Worm (Caenorhabditis elegans) whole organism, dauer: ENCODE data around the gene C18D11.7.

Experiments used
- unc-62 ChIP-seq: sonication (generic microtip); optimal IDR thresholded peaks from 2 replicates; lab custom pipeline; 2017; ENCODE audit warnings: missing biosample characterization, missing genetic modification reagents, missing genetic modification characterization

C18D11.7 gene

ce11 chrIII:11806695-11807094 is at the start of gene C18D11.7:
Gene C18D11.7 (minus strand): TSS chrIII:11806795.
- no peak for TF ChIP-seq unc-62

- no peak for TF ChIP-seq unc-62
These were observed 46.9 kb upstream of the C18D11.7 start for ce11 chrIII:11853533-11853932.

ce11 chrIII:11849590-11849989 is 43.0 kb upstream of the C18D11.7 start:
- no peak for TF ChIP-seq unc-62

- no peak for TF ChIP-seq unc-62
These were observed 41.7 kb upstream of the C18D11.7 start for ce11 chrIII:11848317-11848716.

ce11 chrIII:11847658-11848202 is 41.1 kb upstream of the C18D11.7 start, which contains the start of gene mif-1:
Gene mif-1 (plus strand): TSS chrIII:11848152.
- no peak for TF ChIP-seq unc-62

- no peak for TF ChIP-seq unc-62
These were observed 40.4 kb upstream of the C18D11.7 start for ce11 chrIII:11847014-11847413.

- no peak for TF ChIP-seq unc-62
These were observed 39.8 kb upstream of the C18D11.7 start, which contains the start of gene ntl-3 for ce11 chrIII:11846365-11846764. Gene ntl-3 (minus strand): TSS chrIII:11846465.

ce11 chrIII:11843007-11843406 is 36.4 kb upstream of the C18D11.7 start:
- no peak for TF ChIP-seq unc-62

ce11 chrIII:11841728-11842127 is 35.1 kb upstream of the C18D11.7 start:
- no peak for TF ChIP-seq unc-62

ce11 chrIII:11836734-11837133 is 30.1 kb upstream of the C18D11.7 start:
- no peak for TF ChIP-seq unc-62

ce11 chrIII:11836054-11836453 is 29.5 kb upstream of the C18D11.7 start:
- TF ChIP-seq unc-62 = no peak

ce11 chrIII:11834783-11835182 is 28.2 kb upstream of the C18D11.7 start:
- no peak for TF ChIP-seq unc-62

- TF ChIP-seq unc-62 = no peak
These were observed 27.6 kb upstream of the C18D11.7 start for ce11 chrIII:11834168-11834567.

ce11 chrIII:11833449-11833848 is 26.9 kb upstream of the C18D11.7 start:
- no peak for TF ChIP-seq unc-62

- no peak for TF ChIP-seq unc-62
These were observed 24.2 kb upstream of the C18D11.7 start for ce11 chrIII:11830522-11831489.

- no peak for TF ChIP-seq unc-62
These were observed 23.1 kb upstream of the C18D11.7 start for ce11 chrIII:11829585-11830195.

- no peak for TF ChIP-seq unc-62
These were observed 22.5 kb upstream of the C18D11.7 start for ce11 chrIII:11829062-11829461.
